Worm (Caenorhabditis elegans): ENCODE results near the gene clhm-1.

clhm-1 gene

ce11 chrII:6822347-6822746 is 48.5 kb downstream of the clhm-1 start (continued):
- TF ChIP-seq dpl-1 (GFP tag; optimal IDR thresholded peaks at IDR 0.05) = peak in 2 of 3 experiments; percentile 7 to 10
- TF ChIP-seq nhr-19 (GFP tag; conservative IDR thresholded peaks at IDR 0.05) = peak; percentile 42
- TF ChIP-seq nhr-12 (tag; optimal IDR thresholded peaks at IDR 0.05) = no peak
- TF ChIP-seq mep-1 (tag; optimal IDR thresholded peaks at IDR 0.05) = peak; percentile 69
- no peak for TF ChIP-seq ceh-8 (GFP tag; optimal IDR thresholded peaks at IDR 0.05)
- TF ChIP-seq jun-1 (tag; optimal IDR thresholded peaks at IDR 0.05) = peak; percentile 0
- TF ChIP-seq alr-1 (tag; optimal IDR thresholded peaks at IDR 0.05; ENCODE audit: borderline replicate concordance) = no peak
- peak; percentile 62 to 64 for TF ChIP-seq egl-27 (tag; optimal IDR thresholded peaks at IDR 0.05)
- no peak for TF ChIP-seq lin-15B (tag; optimal IDR thresholded peaks at IDR 0.05)
- TF ChIP-seq blmp-1 (tag; optimal IDR thresholded peaks at IDR 0.05) = peak; percentile 94
- no peak for TF ChIP-seq sptf-1 (tag; optimal IDR thresholded peaks at IDR 0.05)
- peak; percentile 80 for TF ChIP-seq pag-3 (tag; optimal IDR thresholded peaks at IDR 0.05; ENCODE audit: borderline replicate concordance, insufficient read depth)
- peak; percentile 14 to 89 (median 58) for TF ChIP-seq elt-3 (tag; optimal IDR thresholded peaks at IDR 0.05)
- peak; percentile 69 for TF ChIP-seq snu-23 (GFP tag; optimal IDR thresholded peaks at IDR 0.05)
- TF ChIP-seq fkh-4 (tag; optimal IDR thresholded peaks at IDR 0.05; ENCODE audit: borderline replicate concordance) = no peak

ce11 chrII:6821832-6822231 is 49.0 kb downstream of the clhm-1 start:
- TF ChIP-seq ama-1 (optimal IDR thresholded peaks at IDR 0.05) (no peak), nhr-76 (tag; optimal IDR thresholded peaks at IDR 0.05) (no peak), egl-13 (tag; optimal IDR thresholded peaks at IDR 0.05) (no peak), elt-2 (tag; optimal IDR thresholded peaks at IDR 0.05) (peak; percentile 80), elt-3 (tag; optimal IDR thresholded peaks at IDR 0.05) (peak in 3 of 6 experiments; percentile 4 to 50 (median 33)), nhr-20 (tag; optimal IDR thresholded peaks at IDR 0.05) (peak; percentile 44), ztf-4 (tag; optimal IDR thresholded peaks at IDR 0.05) (no peak), skn-1 (tag; optimal IDR thresholded peaks at IDR 0.05) (no peak), lin-35 (GFP tag; optimal IDR thresholded peaks at IDR 0.05) (no peak), vab-15 (tag; optimal IDR thresholded peaks at IDR 0.05) (no peak), ets-5 (GFP tag; IDR thresholded peaks at IDR 0.05) (no peak), nhr-28 (tag; optimal IDR thresholded peaks at IDR 0.05) (no peak), ceh-82 (tag; optimal IDR thresholded peaks at IDR 0.05) (no peak), tlp-1 (tag; optimal IDR thresholded peaks at IDR 0.05) (peak; percentile 72), tbx-2 (tag; optimal IDR thresholded peaks at IDR 0.05) (no peak), efl-1 (optimal IDR thresholded peaks at IDR 0.05) (no peak), efl-1 (GFP tag; optimal IDR thresholded peaks at IDR 0.05 in 1 of 2) (no peak), nhr-71 (tag; optimal IDR thresholded peaks at IDR 0.05) (no peak), snu-23 (GFP tag; optimal IDR thresholded peaks at IDR 0.05) (no peak), ceh-90 (tag; optimal IDR thresholded peaks at IDR 0.05) (no peak), nhr-12 (tag; optimal IDR thresholded peaks at IDR 0.05) (no peak), lsy-2 (tag; optimal IDR thresholded peaks at IDR 0.05) (no peak), ztf-11 (tag; optimal IDR thresholded peaks at IDR 0.05) (no peak)

- TF ChIP-seq nhr-71 (tag; optimal IDR thresholded peaks at IDR 0.05) (peak; percentile 33), rnt-1 (tag; optimal IDR thresholded peaks at IDR 0.05) (peak; percentile 24), zip-4 (GFP tag; optimal IDR thresholded peaks at IDR 0.05) (no peak), hlh-4 (tag; optimal IDR thresholded peaks at IDR 0.05) (no peak), nhr-237 (tag; optimal IDR thresholded peaks at IDR 0.05) (no peak), egl-27 (tag; optimal IDR thresholded peaks at IDR 0.05) (no peak), efl-1 (optimal IDR thresholded peaks at IDR 0.05) (peak in 1 of 2 experiments; percentile 1), efl-1 (GFP tag; optimal IDR thresholded peaks at IDR 0.05 in 1 of 2) (no peak), elt-3 (tag; optimal IDR thresholded peaks at IDR 0.05) (peak in 2 of 6 experiments; percentile 6 to 28), nhr-77 (tag; optimal IDR thresholded peaks at IDR 0.05) (peak; percentile 8), lin-35 (GFP tag; optimal IDR thresholded peaks at IDR 0.05) (no peak), ztf-11 (tag; optimal IDR thresholded peaks at IDR 0.05) (no peak), snu-23 (GFP tag; optimal IDR thresholded peaks at IDR 0.05) (peak; percentile 37), lsy-2 (tag; optimal IDR thresholded peaks at IDR 0.05) (peak in 1 of 2 experiments; percentile 59), pag-3 (tag; optimal IDR thresholded peaks at IDR 0.05; ENCODE audit: borderline replicate concordance, insufficient read depth) (peak; percentile 27), nhr-20 (tag; optimal IDR thresholded peaks at IDR 0.05) (peak; percentile 47), unc-62 (GFP tag; optimal IDR thresholded peaks at IDR 0.05) (no peak), nhr-47 (tag; optimal IDR thresholded peaks at IDR 0.05) (no peak), ces-1 (GFP tag; optimal IDR thresholded peaks at IDR 0.05) (no peak), nhr-11 (tag; optimal IDR thresholded peaks at IDR 0.05) (no peak), fkh-10 (GFP tag; optimal IDR thresholded peaks at IDR 0.05) (no peak), tbx-2 (tag; optimal IDR thresholded peaks at IDR 0.05) (no peak), blmp-1 (tag; optimal IDR thresholded peaks at IDR 0.05) (peak; percentile 88), grh-1 (GFP tag; IDR thresholded peaks at IDR 0.05) (peak; percentile 37), nhr-90 (tag; optimal IDR thresholded peaks at IDR 0.05; ENCODE audit: poor library complexity) (no peak), unc-130 (tag; optimal IDR thresholded peaks at IDR 0.05) (peak; percentile 47)
These were observed 49.7 kb downstream of the clhm-1 start for ce11 chrII:6821118-6821517.
